Fruit fly (Drosophila melanogaster): ENCODE data around the gene Gnpnat.

DNA sequence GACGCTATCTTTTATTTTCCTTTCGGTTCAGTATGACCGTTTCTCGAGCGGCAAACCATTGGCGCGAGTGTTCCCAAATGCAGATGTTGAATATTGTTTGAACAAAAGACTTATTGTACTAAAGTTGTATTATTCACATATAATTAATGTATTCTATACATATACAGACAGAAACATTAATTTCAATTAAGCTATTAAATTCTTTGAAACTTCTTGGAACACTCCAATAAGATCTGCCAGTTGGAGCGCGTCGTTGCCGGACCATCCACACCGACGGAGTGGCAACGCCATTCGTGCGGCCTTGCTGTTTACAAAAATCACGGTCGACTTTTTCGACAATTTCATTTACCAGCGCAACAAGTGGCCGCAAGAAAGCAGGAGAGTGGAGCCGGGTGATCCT lies 7.0 kb downstream of the Gnpnat start, which contains the start of the genes Wdr24 and IntS11:
- no peak for TF ChIP-seq CG8478 (optimal IDR thresholded peaks at IDR 0.05)
- peak; percentile 18 to 55 for TF ChIP-seq CTCF (optimal IDR thresholded peaks at IDR 0.05)
